Worm (Caenorhabditis elegans) whole organism, L4 larva: ENCODE data around the gene clec-139.

Experiments used
- D1046.2 ChIP-seq: fragments of 200-800 bp; sonication (Bioruptor generic); IDR thresholded peaks from 2 replicates; pipeline ENCODE4 v1.3.6; 2022; ENCODE audit warnings: missing genetic modification characterization, missing compliant biosample characterization
- F10B5.3 ChIP-seq: sonication (generic microtip); optimal IDR thresholded peaks from 2 replicates; lab custom pipeline; 2016; ENCODE audit warnings: mild to moderate bottlenecking, missing genetic modification characterization, missing compliant biosample characterization
- R02D3.7 ChIP-seq: fragments of 150-350 bp; sonication (generic microtip); optimal IDR thresholded peaks from 3 replicates; lab custom pipeline; 2014; ENCODE audit warnings: missing biosample characterization, missing genetic modification characterization
- T20F7.1 ChIP-seq: fragments of 200-800 bp; sonication (Bioruptor generic); optimal IDR thresholded peaks from 2 replicates; lab custom pipeline; 2018; ENCODE audit warnings: mild to moderate bottlenecking, missing genetic modification characterization, missing compliant biosample characterization
- Y105C5A.15 ChIP-seq: fragments of 200-800 bp; sonication (Bioruptor generic); IDR thresholded peaks from 2 replicates; pipeline ENCODE4 v1.3.6; 2022; ENCODE audit warnings: missing genetic modification characterization, missing compliant biosample characterization
- ZK546.5 ChIP-seq, 2 experiments: sonication (generic microtip); optimal IDR thresholded peaks; 2 replicates each; lab custom pipeline; 2017; ENCODE audit warnings: missing biosample characterization in 2 of 2, missing genetic modification characterization in 2 of 2
- aha-1 ChIP-seq: fragments of 150-350 bp; peaks from one replicate; lab custom pipeline; 2014; ENCODE audit warnings: missing biosample characterization, missing genetic modification characterization
- ceh-20 ChIP-seq: fragments of 200-800 bp; sonication (Bioruptor generic); IDR thresholded peaks from 2 replicates; pipeline ENCODE4 v1.3.6; 2022; ENCODE audit warnings: missing genetic modification reagents, missing genetic modification characterization, missing compliant biosample characterization
- ceh-32 ChIP-seq: sonication (generic microtip); optimal IDR thresholded peaks from 2 replicates; lab custom pipeline; 2016; ENCODE audit warnings: mild to moderate bottlenecking, missing genetic modification characterization, missing compliant biosample characterization; ENCODE audit not compliant: poor library complexity
- ctbp-1 ChIP-seq: fragments of 200-800 bp; sonication (Bioruptor generic); IDR thresholded peaks from 2 replicates; pipeline ENCODE4 v1.3.6; 2022; ENCODE audit warnings: missing genetic modification reagents, missing genetic modification characterization, missing compliant biosample characterization
- egl-27 ChIP-seq: sonication (generic microtip); optimal IDR thresholded peaks from 3 replicates; lab custom pipeline; 2017; ENCODE audit warnings: missing biosample characterization, missing genetic modification reagents, missing genetic modification characterization
- gei-8 ChIP-seq: fragments of 200-800 bp; sonication (Bioruptor generic); optimal IDR thresholded peaks from 2 replicates; lab custom pipeline; 2018; ENCODE audit warnings: mild to moderate bottlenecking, missing genetic modification characterization, missing compliant biosample characterization
- hlh-11 ChIP-seq: fragments of 200-800 bp; sonication (Bioruptor generic); optimal IDR thresholded peaks from 2 replicates; lab custom pipeline; 2018; ENCODE audit warnings: mild to moderate bottlenecking, missing genetic modification characterization, missing compliant biosample characterization
- lin-29 ChIP-seq: fragments of 200-800 bp; sonication (Bioruptor generic); IDR thresholded peaks from 2 replicates; pipeline ENCODE4 v1.3.6; 2022; ENCODE audit warnings: missing genetic modification reagents, missing genetic modification characterization, missing compliant biosample characterization
- lin-38 ChIP-seq: fragments of 200-800 bp; sonication (Bioruptor generic); IDR thresholded peaks from 2 replicates; pipeline ENCODE4 v1.3.6; 2022; ENCODE audit warnings: missing genetic modification reagents, missing genetic modification characterization, missing compliant biosample characterization
- lsy-2 ChIP-seq, 2 experiments: fragments of 150-350 bp in 1 of 2; sonication (generic microtip) in 1 of 2; optimal IDR thresholded peaks; 2 replicates each; lab custom pipeline; 2014 to 2017; ENCODE audit warnings: missing biosample characterization in 2 of 2, missing genetic modification characterization in 2 of 2
- madf-5 ChIP-seq, 2 experiments: fragments of 200-800 bp; sonication (Bioruptor generic); IDR thresholded peaks; 2 replicates each; pipeline ENCODE4 v1.3.6; 2022; ENCODE audit warnings: missing compliant biosample characterization in 2 of 2, missing genetic modification characterization in 2 of 2
- mes-2 ChIP-seq: sonication (generic microtip); optimal IDR thresholded peaks from 2 replicates; lab custom pipeline; 2016; ENCODE audit warnings: missing genotype, mild to moderate bottlenecking, missing genetic modification characterization, missing compliant biosample characterization; ENCODE audit not compliant: poor library complexity, severe bottlenecking
- nhr-41 ChIP-seq: fragments of 200-800 bp; sonication (Bioruptor generic); IDR thresholded peaks from 2 replicates; pipeline ENCODE4 v1.3.6; 2022; ENCODE audit warnings: missing genetic modification reagents, missing genetic modification characterization, missing compliant biosample characterization
- nhr-42 ChIP-seq: fragments of 200-800 bp; sonication (Bioruptor generic); IDR thresholded peaks from 2 replicates; pipeline ENCODE4 v1.3.6; 2022; ENCODE audit warnings: missing genetic modification characterization, missing compliant biosample characterization
- nhr-76 ChIP-seq: fragments of 150-350 bp; optimal IDR thresholded peaks from 2 replicates; lab custom pipeline; 2014; ENCODE audit warnings: missing biosample characterization, missing genetic modification characterization
- nhr-77 ChIP-seq: fragments of 150-350 bp; optimal IDR thresholded peaks from 2 replicates; lab custom pipeline; 2014; ENCODE audit warnings: missing biosample characterization, missing genetic modification characterization
- pha-4 ChIP-seq, 2 experiments: fragments of 150-350 bp in 1 of 2; fragments of 200-800 bp in 1 of 2; sonication (Bioruptor generic) in 1 of 2; IDR thresholded peaks in 1 of 2; optimal IDR thresholded peaks in 1 of 2; 2 replicates each; pipeline versions ENCODE4 v1.3.6 to Lab custom; 2014 to 2022; ENCODE audit warnings: missing genetic modification characterization in 2 of 2, missing genetic modification reagents in 2 of 2, missing biosample characterization in 1 of 2, missing compliant biosample characterization in 1 of 2
- php-3 ChIP-seq: fragments of 200-800 bp; sonication (Bioruptor generic); IDR thresholded peaks from 2 replicates; pipeline ENCODE4 v1.3.6; 2022; ENCODE audit warnings: missing genetic modification reagents, missing genetic modification characterization, missing compliant biosample characterization
- rbr-2 ChIP-seq: sonication (generic microtip); optimal IDR thresholded peaks from 2 replicates; lab custom pipeline; 2016; ENCODE audit warnings: missing genotype, missing genetic modification characterization, missing compliant biosample characterization
- saeg-2 ChIP-seq: fragments of 200-800 bp; sonication (Bioruptor generic); IDR thresholded peaks from 2 replicates; pipeline ENCODE4 v1.3.6; 2022; ENCODE audit warnings: missing genetic modification reagents, missing genetic modification characterization, missing compliant biosample characterization
- spr-3 ChIP-seq: fragments of 200-800 bp; sonication (Bioruptor generic); optimal IDR thresholded peaks from 2 replicates; lab custom pipeline; 2018; ENCODE audit warnings: mild to moderate bottlenecking, missing genetic modification characterization, missing compliant biosample characterization
- unc-62 ChIP-seq, 3 experiments: fragments of 150-350 bp in 1 of 3; sonication (generic microtip); optimal IDR thresholded peaks in 2 of 3; peaks in 1 of 3; 1 replicate in 1 of 3; 2 replicates in 2 of 3; lab custom pipeline; 2014 to 2017; ENCODE audit warnings: missing biosample characterization in 3 of 3, missing genetic modification characterization in 3 of 3, missing genetic modification reagents in 3 of 3, missing genotype in 1 of 3
- zfp-2 ChIP-seq: sonication (generic microtip); optimal IDR thresholded peaks from 2 replicates; lab custom pipeline; 2016; ENCODE audit warnings: mild to moderate bottlenecking, missing genetic modification characterization, missing compliant biosample characterization
- zip-2 ChIP-seq: fragments of 150-350 bp; optimal IDR thresholded peaks from 2 replicates; lab custom pipeline; 2014; ENCODE audit warnings: missing biosample characterization, missing genetic modification characterization

Gene clec-139

DNA sequence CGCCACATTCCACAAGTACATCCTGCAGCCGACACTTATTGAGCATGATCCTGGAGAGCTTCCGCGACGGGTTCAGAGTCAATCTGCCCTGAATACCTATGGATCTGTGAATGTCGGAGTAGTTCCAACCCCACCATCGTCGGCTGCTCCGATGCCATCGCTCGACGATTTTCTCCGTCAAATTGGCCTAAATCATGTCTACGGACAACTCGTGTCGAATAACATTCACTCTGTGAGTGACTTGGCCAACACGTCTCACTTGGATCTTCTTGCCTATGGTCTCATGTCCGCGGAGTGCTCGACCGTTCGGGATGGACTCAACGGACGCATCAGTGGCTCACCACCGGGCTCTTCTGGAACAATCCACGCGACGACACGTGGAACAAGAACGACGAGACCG, 31.5 kb downstream of the clec-139 start:
- peak; percentile 97 for TF ChIP-seq aha-1
- no peak for TF ChIP-seq lin-29 (GFP tag; lab: Robert Waterston, UW)
- TF ChIP-seq, all 104 proteins: peak for 1

DNA sequence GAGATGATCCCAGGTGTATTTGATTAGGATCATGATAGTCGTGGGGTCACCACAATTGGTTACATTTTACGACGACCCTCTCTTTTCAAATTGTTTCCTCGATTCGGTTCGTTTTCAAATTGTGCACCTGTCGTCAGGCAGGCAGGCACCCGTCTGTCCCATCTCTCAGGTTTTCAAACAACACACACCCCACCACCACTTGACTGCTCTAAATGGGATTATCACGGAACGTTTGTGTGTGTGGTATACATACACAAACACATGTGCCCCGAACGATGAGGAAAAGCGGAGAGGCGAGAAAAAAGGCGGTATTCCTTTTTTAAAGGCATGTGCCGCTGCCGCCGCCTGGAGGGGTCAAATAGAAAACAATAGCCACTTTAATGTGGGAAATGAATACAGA, 36.2 kb downstream of the clec-139 start:
- no peak for TF ChIP-seq nhr-77 (tag; lab: Kevin White, UChicago)
- no peak for TF ChIP-seq spr-3 (GFP tag; lab: Kevin White, UChicago)
- TF ChIP-seq R02D3.7 (tag; lab: Kevin White, UChicago): no peak
- no peak for TF ChIP-seq Y105C5A.15 (GFP tag; lab: Robert Waterston, UW)
- no peak for TF ChIP-seq rbr-2 (tag; lab: Kevin White, UChicago)
- TF ChIP-seq F10B5.3: no peak
- TF ChIP-seq saeg-2 (GFP tag; lab: Robert Waterston, UW): no peak
- no peak for TF ChIP-seq lsy-2 (tag; optimal IDR thresholded peaks at IDR 0.05; lab: Kevin White, UChicago)
- TF ChIP-seq zip-2: no peak
- no peak for TF ChIP-seq nhr-76 (tag; lab: Kevin White, UChicago)
- TF ChIP-seq gei-8 (GFP tag; lab: Kevin White, UChicago): no peak
- no peak for TF ChIP-seq php-3 (GFP tag; lab: Robert Waterston, UW)
- TF ChIP-seq nhr-42 (GFP tag; lab: Robert Waterston, UW): no peak
- TF ChIP-seq lin-38: no peak
- no peak for TF ChIP-seq madf-5 (GFP tag; IDR thresholded peaks at IDR 0.05; lab: Robert Waterston, UW)
- no peak for TF ChIP-seq nhr-41 (GFP tag; lab: Robert Waterston, UW)
- no peak for TF ChIP-seq ZK546.5 (tag; optimal IDR thresholded peaks at IDR 0.05; lab: Kevin White, UChicago)
- no peak for TF ChIP-seq ceh-20 (GFP tag; lab: Robert Waterston, UW)
- no peak for TF ChIP-seq mes-2 (tag; lab: Kevin White, UChicago)

DNA sequence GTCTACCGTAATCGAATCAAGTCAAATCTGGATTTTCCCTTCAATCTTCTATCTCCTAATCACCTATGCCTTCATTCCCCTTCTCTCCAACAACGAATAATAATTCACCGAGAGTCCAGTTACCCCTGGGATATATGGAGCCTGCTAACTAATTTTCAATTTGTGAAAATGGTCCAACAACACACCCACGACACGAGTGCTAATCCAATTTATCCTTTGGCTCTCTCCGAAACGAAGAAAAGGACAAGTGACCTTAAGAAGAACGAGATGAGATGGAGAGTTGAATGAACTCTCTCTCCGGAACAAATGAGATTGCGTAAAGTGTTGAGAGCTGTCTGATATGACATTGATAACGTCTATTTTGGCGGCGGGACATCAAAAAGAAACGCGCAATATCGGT, 37.2 kb downstream of the clec-139 start:
- TF ChIP-seq unc-62 (GFP tag; optimal IDR thresholded peaks at IDR 0.05 in 1 of 2; lab: Kevin White, UChicago) (peak in 1 of 2 experiments; percentile 9), unc-62 (tag; optimal IDR thresholded peaks at IDR 0.05; lab: Kevin White, UChicago) (no peak), ceh-32 (tag; lab: Kevin White, UChicago) (no peak)

DNA sequence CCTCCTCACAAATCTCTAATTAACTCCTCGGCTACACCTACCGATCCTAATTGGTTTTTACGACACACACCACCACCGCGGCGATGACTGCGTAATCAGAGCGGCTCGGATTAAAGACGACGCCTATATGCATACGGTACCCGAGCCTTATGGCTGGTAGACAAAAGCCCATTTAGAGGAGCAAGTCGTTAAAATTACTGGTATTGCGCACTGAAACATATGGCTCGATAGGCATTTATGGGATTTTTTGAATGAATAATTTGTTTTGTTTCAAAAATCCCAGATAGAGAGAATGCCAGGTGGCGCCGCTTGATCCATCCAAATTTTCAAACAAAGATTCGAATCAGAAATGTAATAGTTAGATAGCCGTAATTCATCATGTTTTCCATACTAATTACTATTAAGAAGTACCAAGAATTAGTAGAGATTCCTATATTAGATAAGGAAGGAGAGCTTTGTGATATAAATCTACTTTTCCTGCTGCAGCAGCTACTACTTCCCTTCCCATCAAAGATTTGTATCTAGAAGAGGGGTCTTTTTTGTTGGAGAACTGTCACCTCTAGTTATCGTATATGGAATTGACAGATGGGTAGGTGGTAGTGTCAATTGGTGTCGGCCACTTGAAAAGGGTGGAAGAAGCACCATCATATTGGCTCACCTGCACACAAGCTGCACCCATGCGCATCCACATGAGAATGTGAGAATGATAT, 38.2 kb downstream of the clec-139 start:
- TF ChIP-seq zfp-2 (tag; lab: Kevin White, UChicago): no peak
- 0 out of 2 replicates have a peak, but pooled peaks have one; percentile 34 for TF ChIP-seq D1046.2 (GFP tag; lab: Robert Waterston, UW)
- 0 out of 2 replicates have a peak, but pooled peaks have one; percentile 15 for TF ChIP-seq ctbp-1 (GFP tag; lab: Robert Waterston, UW)
- no peak for TF ChIP-seq T20F7.1 (GFP tag; lab: Kevin White, UChicago)

DNA sequence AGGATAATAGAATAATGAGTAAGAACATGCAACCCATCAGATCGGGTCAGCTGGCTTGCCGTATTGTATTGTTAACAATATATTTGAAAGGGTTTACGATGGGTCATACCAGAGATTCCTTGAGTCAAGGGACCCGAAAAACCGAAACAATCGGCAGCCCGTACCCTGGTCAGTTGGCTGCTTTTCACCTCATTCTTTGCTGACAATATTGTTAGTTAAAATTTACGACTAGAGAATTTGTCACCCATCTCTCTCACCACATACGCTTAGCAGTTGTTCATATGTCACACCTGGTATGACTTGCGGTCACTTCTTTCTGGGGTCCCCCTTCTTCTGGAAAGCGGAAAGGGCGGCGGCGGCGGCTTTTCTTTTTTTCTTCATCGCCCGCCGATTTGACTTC, 40.5 kb downstream of the clec-139 start:
- TF ChIP-seq hlh-11 (tag; lab: Kevin White, UChicago): no peak
- TF ChIP-seq R02D3.7 (tag; lab: Kevin White, UChicago): no peak
- TF ChIP-seq aha-1: peak; percentile 68
- no peak for TF ChIP-seq egl-27 (tag; lab: Kevin White, UChicago)
- TF ChIP-seq zip-2: no peak
- TF ChIP-seq pha-4 (GFP tag; IDR thresholded peaks at IDR 0.05; lab: Robert Waterston, UW): no peak
- TF ChIP-seq pha-4 (tag; optimal IDR thresholded peaks at IDR 0.05; lab: Kevin White, UChicago): no peak
- peak in 1 of 2 experiments; percentile 41 for TF ChIP-seq unc-62 (GFP tag; optimal IDR thresholded peaks at IDR 0.05 in 1 of 2; lab: Kevin White, UChicago)
- TF ChIP-seq unc-62 (tag; optimal IDR thresholded peaks at IDR 0.05; lab: Kevin White, UChicago): no peak
